Worm (Caenorhabditis elegans) whole organism, L4/young adult: ENCODE results near the gene Y44A6D.7.
A peak's percentile ranks its signal among the peaks of the same experiment; 100 is the strongest.

Experiments
- W03F9.2 ChIP-seq: fragments of 150-350 bp; optimal IDR thresholded peaks from 2 replicates; lab custom pipeline; 2014; ENCODE audit warnings: missing biosample characterization, missing genetic modification characterization
- dao-5 ChIP-seq: sonication (generic microtip); optimal IDR thresholded peaks from 2 replicates; lab custom pipeline; 2016; ENCODE audit warnings: missing genotype, missing genetic modification characterization, moderate library complexity, missing compliant biosample characterization
- him-1 ChIP-seq: sonication (generic microtip); optimal IDR thresholded peaks from 2 replicates; lab custom pipeline; 2016; ENCODE audit warnings: missing genotype, missing genetic modification reagents, missing genetic modification characterization, missing compliant biosample characterization

DNA sequence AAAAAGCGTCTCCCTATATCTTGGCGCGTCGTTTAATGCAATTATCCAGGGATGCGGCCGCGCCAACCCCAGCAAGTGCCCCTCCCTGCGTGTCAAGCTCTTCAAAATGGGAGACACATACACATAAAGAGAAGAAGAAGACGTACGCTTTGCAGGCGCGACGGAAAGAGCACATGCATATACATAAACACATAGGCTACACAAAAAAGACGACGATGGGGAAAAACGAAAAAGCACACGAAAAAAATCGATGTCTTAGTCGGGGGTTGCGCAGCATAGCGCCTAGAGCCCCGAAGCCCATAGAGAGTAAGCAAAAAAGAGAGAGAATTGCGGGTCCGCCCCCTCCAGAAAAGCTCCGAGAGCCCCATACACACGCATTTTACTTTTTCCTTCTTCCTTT lies 25.4 kb upstream of the Y44A6D.7 start, which contains the start of gene tpan-1:
- TF ChIP-seq him-1 (peak; percentile 94), dao-5 (tag; lab: Kevin White, UChicago) (no peak), W03F9.2 (tag; lab: Kevin White, UChicago) (no peak)
